Fruit fly (Drosophila melanogaster) whole organism, wandering third instar larva: ENCODE results near the gene CG15260.

ENCODE experiments used
- Abd-B ChIP-seq: fragments of >200 bp; optimal IDR thresholded peaks from 2 replicates; lab custom pipeline; 2017; ENCODE audit warnings: missing biosample characterization, missing genetic modification characterization
- CG32264 ChIP-seq: fragments of 200-800 bp; sonication (Bioruptor generic); optimal IDR thresholded peaks from 2 replicates; lab custom pipeline; 2016; ENCODE audit warnings: missing biosample characterization, missing genetic modification characterization
- CG9705 ChIP-seq: fragments of 200-800 bp; sonication (Bioruptor generic); optimal IDR thresholded peaks from 2 replicates; lab custom pipeline; 2018; ENCODE audit warnings: missing biosample characterization, mild to moderate bottlenecking, missing genetic modification characterization
- CrebA ChIP-seq: fragments of 200-800 bp; sonication (Bioruptor generic); optimal IDR thresholded peaks from 2 replicates; lab custom pipeline; 2016; ENCODE audit warnings: missing biosample characterization, mild to moderate bottlenecking, missing genetic modification characterization, borderline replicate concordance
- Dfd ChIP-seq: fragments of >200 bp; optimal IDR thresholded peaks from 2 replicates; lab custom pipeline; 2017; ENCODE audit warnings: missing biosample characterization, missing genetic modification characterization
- Dif ChIP-seq: fragments of 200-275, 200-300 bp; sonication (Bioruptor generic); optimal IDR thresholded peaks from 2 replicates; lab custom pipeline; 2018; ENCODE audit warnings: missing biosample characterization, missing genetic modification characterization; ENCODE audit not compliant: partially characterized antibody
- GATAd ChIP-seq: sonication (Bioruptor generic); optimal IDR thresholded peaks from 2 replicates; lab custom pipeline; 2016; ENCODE audit warnings: missing biosample characterization, missing genetic modification characterization
- HLH106 ChIP-seq: fragments of 200-800 bp; optimal IDR thresholded peaks from 3 replicates; lab custom pipeline; 2019; ENCODE audit warnings: missing biosample characterization, mild to moderate bottlenecking, missing genetic modification characterization, moderate library complexity
- Hnf4 ChIP-seq: fragments of 200-800 bp; sonication (Bioruptor generic); optimal IDR thresholded peaks from 2 replicates; lab custom pipeline; 2016; ENCODE audit warnings: missing biosample characterization, mild to moderate bottlenecking, missing genetic modification characterization
- Hr78 ChIP-seq: fragments of >200 bp; optimal IDR thresholded peaks from 2 replicates; lab custom pipeline; 2017; ENCODE audit warnings: missing biosample characterization, missing genetic modification characterization
- Hr83 ChIP-seq: fragments of 200-300 bp; sonication (Bioruptor generic); optimal IDR thresholded peaks from 2 replicates; lab custom pipeline; 2016; ENCODE audit warnings: missing biosample characterization, mild to moderate bottlenecking, missing genetic modification characterization, moderate library complexity; ENCODE audit not compliant: poor library complexity, severe bottlenecking
- Jra ChIP-seq: sonication (Bioruptor generic); optimal IDR thresholded peaks from 2 replicates; lab custom pipeline; 2016; ENCODE audit warnings: missing biosample characterization, missing genetic modification characterization
- Mio ChIP-seq: sonication (Bioruptor generic); optimal IDR thresholded peaks from 2 replicates; lab custom pipeline; 2016; ENCODE audit warnings: missing biosample characterization, missing genetic modification characterization
- Myc ChIP-seq: fragments of >200 bp; optimal IDR thresholded peaks from 2 replicates; lab custom pipeline; 2017
- N ChIP-seq: fragments of >200 bp; optimal IDR thresholded peaks from 2 replicates; lab custom pipeline; 2018; ENCODE audit warnings: missing biosample characterization, missing external identifiers, missing genetic modification characterization
- OdsH ChIP-seq: fragments of 200-800 bp; sonication (Bioruptor generic); optimal IDR thresholded peaks from 2 replicates; lab custom pipeline; 2016; ENCODE audit warnings: missing biosample characterization, mild to moderate bottlenecking, missing genetic modification characterization
- Rel ChIP-seq, 2 experiments: fragments of 200-800 bp; sonication (Bioruptor generic) in 1 of 2; optimal IDR thresholded peaks; 2 replicates in 1 of 2; 3 replicates in 1 of 2; lab custom pipeline; 2016 to 2019; ENCODE audit warnings: mild to moderate bottlenecking in 2 of 2, missing biosample characterization in 2 of 2, missing genetic modification characterization in 2 of 2, moderate library complexity in 1 of 2
- Sp1 ChIP-seq: fragments of 200-800 bp; sonication (Bioruptor generic); optimal IDR thresholded peaks from 3 replicates; lab custom pipeline; 2019; ENCODE audit warnings: missing biosample characterization, mild to moderate bottlenecking, missing genetic modification characterization, moderate library complexity
- Vsx2 ChIP-seq: fragments of 200-300, 225-300 bp; sonication (Bioruptor generic); optimal IDR thresholded peaks from 2 replicates; lab custom pipeline; 2018; ENCODE audit warnings: missing biosample characterization, missing genetic modification characterization; ENCODE audit not compliant: partially characterized antibody
- br ChIP-seq: fragments of 200-800 bp; sonication (Bioruptor generic); optimal IDR thresholded peaks from 2 replicates; lab custom pipeline; 2016; ENCODE audit warnings: missing biosample characterization, missing genetic modification characterization
- brk ChIP-seq: fragments of 200-800 bp; sonication (Bioruptor generic); optimal IDR thresholded peaks from 2 replicates; lab custom pipeline; 2016; ENCODE audit warnings: missing biosample characterization, mild to moderate bottlenecking, missing genetic modification characterization
- dl ChIP-seq, 2 experiments: fragments of 175-275, 200-275 bp in 1 of 2; fragments of 200-275 bp in 1 of 2; sonication (Bioruptor generic); optimal IDR thresholded peaks; lab custom pipeline; 2018; ENCODE audit warnings: mild to moderate bottlenecking in 2 of 2, missing biosample characterization in 2 of 2, missing genetic modification characterization in 2 of 2, moderate library complexity in 2 of 2; ENCODE audit not compliant: partially characterized antibody in 2 of 2, insufficient read depth in 1 of 2
- dmrt93B ChIP-seq: fragments of 200-800 bp; sonication (Bioruptor generic); optimal IDR thresholded peaks from 2 replicates; lab custom pipeline; 2018; ENCODE audit warnings: missing biosample characterization, mild to moderate bottlenecking, missing genetic modification characterization
- dsf ChIP-seq: sonication (Bioruptor generic); optimal IDR thresholded peaks from 2 replicates; lab custom pipeline; 2016; ENCODE audit warnings: missing biosample characterization, missing genetic modification characterization, borderline replicate concordance
- ey ChIP-seq: fragments of 200-800 bp; sonication (Bioruptor generic); optimal IDR thresholded peaks from 2 replicates; lab custom pipeline; 2016; ENCODE audit warnings: missing biosample characterization, missing genetic modification characterization
- foxo ChIP-seq, 2 experiments: fragments of 200-800 bp; sonication (Bioruptor generic); optimal IDR thresholded peaks; 2 replicates in 1 of 2; 3 replicates in 1 of 2; lab custom pipeline; 2016 to 2017; ENCODE audit warnings: missing biosample characterization in 2 of 2, missing genetic modification characterization in 2 of 2
- fru ChIP-seq: fragments of 200-800 bp; sonication (Bioruptor generic); optimal IDR thresholded peaks from 3 replicates; lab custom pipeline; 2016; ENCODE audit warnings: missing biosample characterization, mild to moderate bottlenecking, missing genetic modification characterization
- h ChIP-seq: fragments of 200-800 bp; sonication (Bioruptor generic); optimal IDR thresholded peaks from 3 replicates; lab custom pipeline; 2016; ENCODE audit warnings: missing biosample characterization, mild to moderate bottlenecking, missing genetic modification characterization
- jim ChIP-seq: fragments of 175-275, 200-325 bp; sonication (Bioruptor generic); optimal IDR thresholded peaks from 2 replicates; lab custom pipeline; 2016; ENCODE audit warnings: missing biosample characterization, mild to moderate bottlenecking, missing genetic modification characterization
- lola ChIP-seq: fragments of >200 bp; optimal IDR thresholded peaks from 2 replicates; lab custom pipeline; 2017; ENCODE audit warnings: missing biosample characterization, missing genetic modification characterization
- pan ChIP-seq: fragments of >200 bp; optimal IDR thresholded peaks from 2 replicates; lab custom pipeline; 2017
- psq ChIP-seq: fragments of 200-800 bp; sonication (Bioruptor generic); optimal IDR thresholded peaks from 3 replicates; lab custom pipeline; 2017; ENCODE audit warnings: missing biosample characterization, mild to moderate bottlenecking, missing genetic modification characterization, moderate library complexity
- rgr ChIP-seq: fragments of 200-800 bp; sonication (Bioruptor generic); optimal IDR thresholded peaks from 3 replicates; lab custom pipeline; 2016; ENCODE audit warnings: missing biosample characterization, mild to moderate bottlenecking, missing genetic modification characterization
- sage ChIP-seq: fragments of 200-800 bp; sonication (Bioruptor generic); optimal IDR thresholded peaks from 2 replicates; lab custom pipeline; 2016; ENCODE audit warnings: missing biosample characterization, mild to moderate bottlenecking, missing genetic modification characterization
- sv ChIP-seq: fragments of 200-800 bp; sonication (Bioruptor generic); optimal IDR thresholded peaks from 3 replicates; lab custom pipeline; 2016; ENCODE audit warnings: missing biosample characterization, missing genetic modification characterization
- tai ChIP-seq: sonication (Bioruptor generic); optimal IDR thresholded peaks from 2 replicates; lab custom pipeline; 2016; ENCODE audit warnings: missing biosample characterization, missing genetic modification characterization
- usp ChIP-seq: fragments of >200 bp; optimal IDR thresholded peaks from 2 replicates; lab custom pipeline; 2017; ENCODE audit warnings: missing biosample characterization, missing genetic modification characterization
- woc ChIP-seq: sonication (Bioruptor generic); optimal IDR thresholded peaks from 2 replicates; lab custom pipeline; 2016; ENCODE audit warnings: missing biosample characterization, mild to moderate bottlenecking, missing genetic modification characterization

CG15260 gene

dm6 chr2L:15280975-15281374, 11.1 kb downstream of the CG15260 start:
- peak; percentile 52 for TF ChIP-seq fru (GFP tag; lab: Kevin White, UChicago)
- TF ChIP-seq dl (GFP tag; optimal IDR thresholded peaks at IDR 0.05; lab: Kevin White, UChicago; ENCODE audit: insufficient read depth in 1 of 2, partially characterized antibody in 2 of 2): no peak
- peak; percentile 18 for TF ChIP-seq br (GFP tag; lab: Kevin White, UChicago)
- TF ChIP-seq rgr (GFP tag; lab: Kevin White, UChicago): peak; percentile 20
- peak in 1 of 2 experiments; percentile 28 for TF ChIP-seq foxo (GFP tag; optimal IDR thresholded peaks at IDR 0.05; lab: Kevin White, UChicago)
- peak; percentile 31 for TF ChIP-seq woc (GFP tag; lab: Kevin White, UChicago)
- peak; percentile 30 for TF ChIP-seq OdsH (GFP tag; lab: Kevin White, UChicago)
- TF ChIP-seq Sp1 (GFP tag; lab: Kevin White, UChicago): peak; percentile 69
- TF ChIP-seq HLH106 (tag; lab: Kevin White, UChicago): peak; percentile 57
- TF ChIP-seq h: peak; percentile 41
- TF ChIP-seq ey (GFP tag; lab: Kevin White, UChicago): peak; percentile 41
- peak; percentile 25 for TF ChIP-seq dmrt93B
- TF ChIP-seq Hnf4: no peak
- TF ChIP-seq usp (GFP tag; lab: Kevin White, UChicago): no peak
- no peak for TF ChIP-seq Vsx2 (GFP tag; lab: Kevin White, UChicago)
- peak; percentile 36 for TF ChIP-seq psq (GFP tag; lab: Kevin White, UChicago)

- TF ChIP-seq Myc (lab: Kevin White, UChicago) (no peak), Hr78 (GFP tag; lab: Kevin White, UChicago) (no peak), ey (GFP tag; lab: Kevin White, UChicago) (peak; percentile 54), tai (GFP tag; lab: Kevin White, UChicago) (no peak), woc (GFP tag; lab: Kevin White, UChicago) (peak; percentile 22), h (peak; percentile 59), Rel (GFP tag; optimal IDR thresholded peaks at IDR 0.05; lab: Kevin White, UChicago) (no peak), Rel (tag; optimal IDR thresholded peaks at IDR 0.05; lab: Kevin White, UChicago) (no peak), brk (peak; percentile 14), N (GFP tag; lab: Kevin White, UChicago) (no peak), Sp1 (GFP tag; lab: Kevin White, UChicago) (peak; percentile 19), CrebA (GFP tag; lab: Kevin White, UChicago) (no peak), usp (GFP tag; lab: Kevin White, UChicago) (no peak), sv (GFP tag; lab: Kevin White, UChicago) (no peak), HLH106 (tag; lab: Kevin White, UChicago) (peak; percentile 50), rgr (GFP tag; lab: Kevin White, UChicago) (peak; percentile 60), br (GFP tag; lab: Kevin White, UChicago) (peak; percentile 16), sage (GFP tag; lab: Kevin White, UChicago) (no peak), dl (GFP tag; optimal IDR thresholded peaks at IDR 0.05; lab: Kevin White, UChicago; ENCODE audit: insufficient read depth in 1 of 2, partially characterized antibody in 2 of 2) (no peak), Vsx2 (GFP tag; lab: Kevin White, UChicago) (no peak), Abd-B (GFP tag; lab: Kevin White, UChicago) (no peak), CG32264 (GFP tag; lab: Kevin White, UChicago) (no peak), Hr83 (no peak), lola (GFP tag; lab: Kevin White, UChicago) (no peak), dmrt93B (peak; percentile 11), foxo (GFP tag; optimal IDR thresholded peaks at IDR 0.05; lab: Kevin White, UChicago) (peak in 1 of 2 experiments; percentile 55), OdsH (GFP tag; lab: Kevin White, UChicago) (peak; percentile 21), fru (GFP tag; lab: Kevin White, UChicago) (peak; percentile 38), Dif (GFP tag; lab: Kevin White, UChicago) (no peak), dsf (no peak), Mio (no peak), Dfd (GFP tag; lab: Kevin White, UChicago) (no peak), Hnf4 (peak; percentile 40), pan (lab: Kevin White, UChicago) (no peak), jim (no peak), CG9705 (no peak), GATAd (GFP tag; lab: Kevin White, UChicago) (no peak), psq (GFP tag; lab: Kevin White, UChicago) (no peak), Jra (GFP tag; lab: Kevin White, UChicago) (no peak)
These were observed 16.2 kb downstream of the CG15260 start for dm6 chr2L:15275794-15276193.
